Worm (Caenorhabditis elegans) whole organism, mixed stage, embryonic: ENCODE results near the gene srbc-24.

ENCODE experiments used
- elt-3 ChIP-seq: fragments of 150-350 bp; optimal IDR thresholded peaks from 2 replicates; lab custom pipeline; 2014; ENCODE audit warnings: missing biosample characterization, missing genetic modification characterization
- mep-1 ChIP-seq: fragments of 150-350 bp; optimal IDR thresholded peaks from 2 replicates; lab custom pipeline; 2017; ENCODE audit warnings: missing biosample characterization, missing genetic modification reagents, missing genetic modification characterization, inconsistent platforms
- pha-4 ChIP-seq: fragments of 150-350 bp; optimal IDR thresholded peaks from 2 replicates; lab custom pipeline; 2018; ENCODE audit warnings: missing biosample characterization, missing genetic modification reagents, missing genetic modification characterization
- snpc-4 ChIP-seq: fragments of 150-350 bp; optimal IDR thresholded peaks from 2 replicates; lab custom pipeline; 2014; ENCODE audit warnings: missing biosample characterization, missing genetic modification characterization
- unc-120 ChIP-seq: sonication (generic microtip); optimal IDR thresholded peaks from 2 replicates; lab custom pipeline; 2017; ENCODE audit warnings: missing genetic modification characterization, missing compliant biosample characterization; ENCODE audit not compliant: poor library complexity, severe bottlenecking

ce11 chrV:2105976-2106375 lies 45.6 kb upstream of the srbc-24 start, which contains the start of gene F22F7.4:
- no peak for TF ChIP-seq elt-3 (tag; lab: Kevin White, UChicago)
- TF ChIP-seq snpc-4 (tag; lab: Kevin White, UChicago) = no peak
- TF ChIP-seq mep-1 (tag; lab: Kevin White, UChicago) = no peak
- TF ChIP-seq pha-4 (tag; lab: Kevin White, UChicago) = no peak
- TF ChIP-seq unc-120 (tag; lab: Kevin White, UChicago) = no peak
